Fruit fly (Drosophila melanogaster): ENCODE data around the gene Tak1.

Tak1 gene

DNA sequence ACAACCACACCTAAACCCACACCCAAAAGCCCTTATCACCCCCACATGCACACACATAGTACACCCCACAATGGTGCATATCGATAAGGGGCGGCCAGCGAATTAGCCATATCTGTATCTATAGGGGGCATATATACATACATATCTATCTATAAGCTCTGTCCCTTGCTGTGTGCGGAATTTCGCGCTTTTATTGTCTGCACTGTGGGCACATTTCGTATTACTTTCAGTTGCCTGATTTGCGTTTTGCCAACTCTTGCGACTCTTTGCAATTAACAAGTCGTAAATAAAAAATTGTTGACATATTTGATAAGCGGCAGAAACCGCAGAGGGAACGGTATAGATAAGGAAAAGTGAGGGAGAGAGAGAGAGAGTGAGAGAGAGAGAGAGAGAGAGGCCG, 43.3 kb downstream of the Tak1 start:
- no peak for TF ChIP-seq CG14655 (GFP tag; optimal IDR thresholded peaks at IDR 0.05)
- no peak for TF ChIP-seq fd96Ca (GFP tag; IDR thresholded peaks at IDR 0.05)
- no peak for TF ChIP-seq CG15710 (tag; optimal IDR thresholded peaks at IDR 0.05)
- TF ChIP-seq CG8159 (tag; optimal IDR thresholded peaks at IDR 0.05), result no peak
- TF ChIP-seq D1 (tag; optimal IDR thresholded peaks at IDR 0.05), result no peak
- no peak for TF ChIP-seq CG10348 (GFP tag; IDR thresholded peaks at IDR 0.05)
- TF ChIP-seq CG34367 (tag; optimal IDR thresholded peaks at IDR 0.05), result no peak
- no peak for TF ChIP-seq CG12605 (GFP tag; IDR thresholded peaks at IDR 0.05)
- no peak for TF ChIP-seq Snoo (tag; optimal IDR thresholded peaks at IDR 0.05)
- no peak for TF ChIP-seq CG13204 (GFP tag; optimal IDR thresholded peaks at IDR 0.05)
- no peak for TF ChIP-seq Pif1A (GFP tag; optimal IDR thresholded peaks at IDR 0.05)
- no peak for TF ChIP-seq Ets98B (GFP tag; IDR thresholded peaks at IDR 0.05)
- no peak for TF ChIP-seq EcR (GFP tag; optimal IDR thresholded peaks at IDR 0.05)
- no peak for TF ChIP-seq Pif1B (GFP tag; optimal IDR thresholded peaks at IDR 0.05)

DNA sequence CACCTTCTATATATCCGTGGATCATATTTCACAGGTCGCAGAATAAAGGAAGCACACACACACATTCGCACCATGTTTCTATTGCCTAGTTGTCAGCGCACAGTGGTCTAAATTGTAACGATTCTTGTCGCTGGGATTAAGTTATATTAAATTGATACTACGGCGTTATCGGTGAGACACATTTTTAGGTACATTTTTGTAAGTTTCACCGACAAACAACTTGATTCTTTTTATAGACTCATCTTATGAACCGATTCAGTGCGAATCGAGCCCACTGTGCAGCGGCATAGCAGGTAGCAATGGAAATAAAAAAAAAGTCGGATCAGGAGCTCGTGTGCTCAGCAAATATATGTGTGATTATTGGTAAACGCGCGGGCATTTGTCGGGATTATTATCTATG, 44.3 kb downstream of the Tak1 start:
- TF ChIP-seq CG10348 (GFP tag; IDR thresholded peaks at IDR 0.05) (peak; percentile 32; the same call in 1 of the 2 replicates), CG4496 (GFP tag; IDR thresholded peaks at IDR 0.05) (peak; percentile 86), CG8301 (tag; optimal IDR thresholded peaks at IDR 0.05) (no peak), rn (GFP tag; IDR thresholded peaks at IDR 0.05) (no peak), Snoo (tag; optimal IDR thresholded peaks at IDR 0.05) (peak; percentile 72), CG15710 (tag; optimal IDR thresholded peaks at IDR 0.05) (peak; percentile 42), EcR (GFP tag; optimal IDR thresholded peaks at IDR 0.05) (no peak), CG9948 (tag; optimal IDR thresholded peaks at IDR 0.05) (peak; percentile 72), Pif1B (GFP tag; optimal IDR thresholded peaks at IDR 0.05) (peak; percentile 76), gl (tag; optimal IDR thresholded peaks at IDR 0.05) (no peak), CG12605 (GFP tag; IDR thresholded peaks at IDR 0.05) (peak; percentile 51; the same call in 1 of the 2 replicates), fd96Ca (GFP tag; IDR thresholded peaks at IDR 0.05) (peak; percentile 86), Pif1A (GFP tag; optimal IDR thresholded peaks at IDR 0.05) (peak; percentile 79), CG14655 (GFP tag; optimal IDR thresholded peaks at IDR 0.05) (no peak), CG32121 (GFP tag; IDR thresholded peaks at IDR 0.05) (peak; percentile 58; the same call in 1 of the 2 replicates), CG8159 (tag; optimal IDR thresholded peaks at IDR 0.05) (peak; percentile 61), CG17806 (tag; optimal IDR thresholded peaks at IDR 0.05) (peak; percentile 62), Ets98B (GFP tag; IDR thresholded peaks at IDR 0.05) (peak; percentile 73), D1 (tag; optimal IDR thresholded peaks at IDR 0.05) (no peak), CG13204 (GFP tag; optimal IDR thresholded peaks at IDR 0.05) (no peak), CG34367 (tag; optimal IDR thresholded peaks at IDR 0.05) (peak; percentile 68)

DNA sequence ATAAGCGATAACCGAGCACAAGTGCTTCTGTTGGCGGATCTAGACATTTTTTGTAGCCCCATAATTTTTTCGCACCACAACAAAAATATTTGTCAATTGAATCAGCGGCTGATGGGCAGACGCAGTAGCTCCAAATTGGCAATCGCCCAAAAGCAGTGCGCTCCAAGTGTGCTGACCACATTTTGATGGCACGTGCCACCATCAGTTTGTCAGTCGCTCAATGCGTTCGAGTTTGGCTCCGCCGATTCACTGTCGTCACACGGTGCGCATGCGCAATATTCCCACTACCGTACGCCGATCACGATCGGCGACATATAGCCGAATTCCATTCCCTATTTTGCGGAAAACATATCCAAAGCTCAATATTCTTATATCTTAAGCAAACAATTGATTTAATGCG, 46.1 kb downstream of the Tak1 start:
- no peak for TF ChIP-seq CG17806 (tag; optimal IDR thresholded peaks at IDR 0.05)

DNA sequence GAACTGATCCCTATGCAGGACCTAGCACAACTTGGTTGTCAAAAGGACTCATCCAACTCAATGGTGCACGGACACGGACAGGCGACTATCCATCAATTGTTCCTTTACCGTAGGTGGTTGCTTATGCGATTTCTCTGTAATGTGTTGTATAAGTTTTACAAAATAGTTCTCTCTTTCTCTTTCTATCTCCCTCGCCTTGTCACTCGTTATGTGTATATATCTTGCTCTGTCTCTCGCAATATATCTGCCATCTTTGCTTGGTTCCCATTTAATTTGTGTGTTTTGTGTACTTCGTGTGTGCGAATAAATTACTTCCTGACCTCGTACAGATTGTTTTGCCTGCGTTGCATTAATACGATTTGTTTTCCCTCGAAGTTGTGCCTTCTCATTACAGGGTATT, 54.0 kb downstream of the Tak1 start:
- TF ChIP-seq fd96Ca (GFP tag; IDR thresholded peaks at IDR 0.05) (no peak), CG8301 (tag; optimal IDR thresholded peaks at IDR 0.05) (no peak), CG10348 (GFP tag; IDR thresholded peaks at IDR 0.05) (no peak), CG17806 (tag; optimal IDR thresholded peaks at IDR 0.05) (no peak), CG14655 (GFP tag; optimal IDR thresholded peaks at IDR 0.05) (no peak)

DNA sequence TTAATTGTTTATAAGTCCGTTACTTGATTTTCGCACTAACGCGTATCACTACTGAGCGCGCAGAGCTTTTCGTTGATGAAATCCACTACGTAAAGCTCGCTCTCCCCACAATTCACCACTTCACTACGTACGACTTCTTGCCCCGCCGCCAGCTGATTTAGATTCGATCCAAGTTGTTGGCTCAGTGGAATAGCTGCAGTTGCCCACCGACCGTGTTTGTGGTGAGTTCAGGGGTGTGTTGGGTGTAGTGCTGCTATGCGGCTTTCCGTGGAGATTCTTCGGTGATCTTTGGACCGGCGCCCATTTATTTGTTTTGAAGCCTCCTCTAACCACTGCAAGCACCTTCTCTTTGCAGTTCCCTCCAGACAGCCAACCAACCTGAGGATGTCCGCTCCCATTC, 56.5 kb downstream of the Tak1 start:
- TF ChIP-seq CG17806 (tag; optimal IDR thresholded peaks at IDR 0.05), result peak; percentile 10
- TF ChIP-seq CG14655 (GFP tag; optimal IDR thresholded peaks at IDR 0.05), result no peak
- TF ChIP-seq CG8301 (tag; optimal IDR thresholded peaks at IDR 0.05), result peak; percentile 50
- TF ChIP-seq CG12605 (GFP tag; IDR thresholded peaks at IDR 0.05), result peak; percentile 77
- peak; percentile 58; the same call in 2 of the 3 replicates for TF ChIP-seq fd96Ca (GFP tag; IDR thresholded peaks at IDR 0.05)
- TF ChIP-seq CG32121 (GFP tag; IDR thresholded peaks at IDR 0.05), result peak; percentile 75
- TF ChIP-seq Pif1B (GFP tag; optimal IDR thresholded peaks at IDR 0.05), result peak; percentile 52
- TF ChIP-seq CG9948 (tag; optimal IDR thresholded peaks at IDR 0.05), result peak; percentile 12
- no peak for TF ChIP-seq rn (GFP tag; IDR thresholded peaks at IDR 0.05)
- TF ChIP-seq CG15710 (tag; optimal IDR thresholded peaks at IDR 0.05), result peak; percentile 22
- TF ChIP-seq CG4496 (GFP tag; IDR thresholded peaks at IDR 0.05), result peak; percentile 84
- no peak for TF ChIP-seq Snoo (tag; optimal IDR thresholded peaks at IDR 0.05)
- TF ChIP-seq CG34367 (tag; optimal IDR thresholded peaks at IDR 0.05), result peak; percentile 42
- no peak for TF ChIP-seq CG10348 (GFP tag; IDR thresholded peaks at IDR 0.05)
- TF ChIP-seq EcR (GFP tag; optimal IDR thresholded peaks at IDR 0.05), result peak; percentile 9
- TF ChIP-seq Ets98B (GFP tag; IDR thresholded peaks at IDR 0.05), result peak; percentile 80
- peak; percentile 59 for TF ChIP-seq gl (tag; optimal IDR thresholded peaks at IDR 0.05)

DNA sequence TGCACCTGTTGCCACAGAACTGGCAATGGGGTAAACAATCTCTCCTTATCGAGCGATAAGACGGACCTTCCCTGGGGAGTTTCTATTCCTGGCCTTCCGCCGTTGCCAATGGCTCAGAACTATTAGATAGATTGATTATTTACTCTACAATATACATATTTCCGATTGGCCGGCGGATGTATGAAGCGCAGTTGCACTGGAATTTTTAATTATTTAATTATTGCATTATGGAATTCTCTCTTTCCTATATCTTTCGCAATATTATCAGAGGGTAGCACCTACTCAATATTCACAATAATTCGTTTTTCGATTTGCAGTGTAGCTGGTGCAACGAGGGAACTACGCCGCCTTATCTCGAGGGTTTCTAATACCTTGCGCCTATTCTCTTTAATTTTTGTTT, 57.6 kb downstream of the Tak1 start, which contains the start of gene GstT3:
TSS of gene GstT3 (plus strand) at position 301 of the 400 bp plus-strand sequence.
- no peak for TF ChIP-seq fd96Ca (GFP tag; IDR thresholded peaks at IDR 0.05)
- no peak for TF ChIP-seq CG4496 (GFP tag; IDR thresholded peaks at IDR 0.05)
- TF ChIP-seq CG15710 (tag; optimal IDR thresholded peaks at IDR 0.05), result no peak
- TF ChIP-seq CG8301 (tag; optimal IDR thresholded peaks at IDR 0.05), result no peak
- TF ChIP-seq rn (GFP tag; IDR thresholded peaks at IDR 0.05), result no peak
- TF ChIP-seq CG34367 (tag; optimal IDR thresholded peaks at IDR 0.05), result no peak
- TF ChIP-seq CG9948 (tag; optimal IDR thresholded peaks at IDR 0.05), result no peak
- no peak for TF ChIP-seq CG12605 (GFP tag; IDR thresholded peaks at IDR 0.05)
- TF ChIP-seq Pif1B (GFP tag; optimal IDR thresholded peaks at IDR 0.05), result no peak
- TF ChIP-seq CG32121 (GFP tag; IDR thresholded peaks at IDR 0.05), result no peak
- no peak for TF ChIP-seq CG10348 (GFP tag; IDR thresholded peaks at IDR 0.05)
- TF ChIP-seq Pif1A (GFP tag; optimal IDR thresholded peaks at IDR 0.05), result no peak
- no peak for TF ChIP-seq Snoo (tag; optimal IDR thresholded peaks at IDR 0.05)
- TF ChIP-seq CG13204 (GFP tag; optimal IDR thresholded peaks at IDR 0.05), result no peak
- TF ChIP-seq CG8159 (tag; optimal IDR thresholded peaks at IDR 0.05), result no peak
- TF ChIP-seq gl (tag; optimal IDR thresholded peaks at IDR 0.05), result no peak
- TF ChIP-seq CG14655 (GFP tag; optimal IDR thresholded peaks at IDR 0.05), result no peak
- no peak for TF ChIP-seq CG17806 (tag; optimal IDR thresholded peaks at IDR 0.05)
- no peak for TF ChIP-seq Ets98B (GFP tag; IDR thresholded peaks at IDR 0.05)

Data from whole organism, pupa.